Worm (Caenorhabditis elegans): Measurements from ENCODE around the gene jud-4.

Gene jud-4

ce11 chrX:15310330-15310776 lies 26.4 kb downstream of the jud-4 start:
- TF ChIP-seq W03F9.2 (tag; optimal IDR thresholded peaks at IDR 0.05) = no peak

DNA sequence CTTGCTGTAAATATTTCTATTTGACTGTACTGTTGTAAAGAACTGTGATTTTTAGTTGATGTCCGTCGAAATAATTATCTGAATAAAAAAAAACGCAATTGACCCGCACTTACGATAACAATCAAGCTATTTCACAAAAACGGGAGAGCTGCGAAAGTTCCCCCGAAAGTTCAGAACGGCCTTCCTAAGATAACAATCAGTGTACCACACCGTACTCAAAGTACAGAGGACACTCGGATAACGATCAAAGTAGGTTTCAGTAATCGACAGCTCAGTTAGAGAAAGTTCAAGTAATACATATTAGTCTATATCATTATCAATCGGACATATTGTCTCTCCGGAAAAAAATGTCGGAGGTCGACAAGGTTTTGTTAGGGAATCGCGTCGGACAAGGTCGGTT lies 27.1 kb downstream of the jud-4 start:
- TF ChIP-seq dao-5 (tag; optimal IDR thresholded peaks at IDR 0.05) (no peak), him-1 (tag; optimal IDR thresholded peaks at IDR 0.05) (no peak), W03F9.2 (tag; optimal IDR thresholded peaks at IDR 0.05) (no peak)

ce11 chrX:15312073-15312472 lies 28.2 kb downstream of the jud-4 start:
- TF ChIP-seq dao-5 (tag; optimal IDR thresholded peaks at IDR 0.05) (no peak), him-1 (tag; optimal IDR thresholded peaks at IDR 0.05) (no peak), W03F9.2 (tag; optimal IDR thresholded peaks at IDR 0.05) (no peak)

- TF ChIP-seq dao-5 (tag; optimal IDR thresholded peaks at IDR 0.05) (no peak), W03F9.2 (tag; optimal IDR thresholded peaks at IDR 0.05) (no peak), him-1 (tag; optimal IDR thresholded peaks at IDR 0.05) (no peak)
These were observed 28.8 kb downstream of the jud-4 start for ce11 chrX:15312681-15313080.

ce11 chrX:15317146-15317545 lies 33.2 kb downstream of the jud-4 start, which contains the start of gene glb-28:
Gene glb-28 (minus strand): TSS chrX:15317246.
- TF ChIP-seq dao-5 (tag; optimal IDR thresholded peaks at IDR 0.05) (no peak), him-1 (tag; optimal IDR thresholded peaks at IDR 0.05) (no peak), W03F9.2 (tag; optimal IDR thresholded peaks at IDR 0.05) (no peak)

ce11 chrX:15321217-15321616 lies 37.3 kb downstream of the jud-4 start:
- TF ChIP-seq dao-5 (tag; optimal IDR thresholded peaks at IDR 0.05) (no peak), him-1 (tag; optimal IDR thresholded peaks at IDR 0.05) (no peak), W03F9.2 (tag; optimal IDR thresholded peaks at IDR 0.05) (no peak)

ce11 chrX:15321791-15322190 lies 37.9 kb downstream of the jud-4 start:
- TF ChIP-seq dao-5 (tag; optimal IDR thresholded peaks at IDR 0.05) (no peak), W03F9.2 (tag; optimal IDR thresholded peaks at IDR 0.05) (no peak), him-1 (tag; optimal IDR thresholded peaks at IDR 0.05) (no peak)

- no peak for TF ChIP-seq dao-5 (tag; optimal IDR thresholded peaks at IDR 0.05)
These were observed 41.8 kb downstream of the jud-4 start, which contains the start of gene Y15E3A.3 for ce11 chrX:15325709-15326108. Gene Y15E3A.3 (minus strand): TSS chrX:15325809.

- TF ChIP-seq W03F9.2 (tag; optimal IDR thresholded peaks at IDR 0.05) = no peak
- TF ChIP-seq dao-5 (tag; optimal IDR thresholded peaks at IDR 0.05) = no peak
These were observed 43.3 kb downstream of the jud-4 start for ce11 chrX:15327238-15327637.

DNA sequence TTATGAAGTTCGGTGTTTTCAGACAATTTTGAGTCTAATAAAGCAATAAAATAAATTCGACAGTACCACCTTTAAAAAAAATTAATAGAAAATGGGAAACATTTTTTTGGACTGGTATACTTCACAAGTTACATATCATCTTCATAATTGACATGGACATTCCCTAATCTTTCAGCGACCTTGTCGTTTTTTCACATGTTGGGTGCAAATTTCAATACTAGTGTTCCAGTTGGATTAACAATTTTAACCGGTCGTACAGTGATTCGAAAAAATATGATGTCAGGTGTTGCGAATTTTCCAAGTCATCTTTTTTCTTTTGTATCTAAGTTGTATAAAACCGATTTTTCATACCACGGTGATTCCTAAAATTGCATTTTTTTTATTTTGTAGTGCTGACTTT lies 44.4 kb downstream of the jud-4 start:
- no peak for TF ChIP-seq W03F9.2 (tag; optimal IDR thresholded peaks at IDR 0.05)
- TF ChIP-seq dao-5 (tag; optimal IDR thresholded peaks at IDR 0.05) = no peak
- no peak for TF ChIP-seq him-1 (tag; optimal IDR thresholded peaks at IDR 0.05)

DNA sequence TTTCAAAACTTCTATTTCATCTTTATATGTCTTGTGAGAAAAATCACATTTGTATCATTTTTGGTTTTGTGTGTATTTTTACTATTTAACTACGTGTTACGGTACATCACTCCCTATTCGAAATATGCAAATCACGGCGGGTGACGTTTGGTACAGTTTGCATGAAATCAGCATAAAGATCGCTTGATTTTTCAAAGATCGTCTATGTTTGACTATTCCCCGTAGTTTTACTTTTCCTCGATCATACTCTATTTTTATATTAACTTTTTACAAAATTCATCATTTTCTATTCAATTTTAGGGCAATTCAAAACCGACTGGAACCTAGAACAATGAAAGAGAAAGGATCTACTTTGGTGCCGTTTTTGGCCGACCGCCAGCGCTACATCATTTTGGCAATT lies 46.7 kb downstream of the jud-4 start, which contains the start of gene Y15E3A.4:
Y15E3A.4 (plus strand) TSS at position 301 of the 400 bp plus-strand sequence.
- no peak for TF ChIP-seq him-1 (tag; optimal IDR thresholded peaks at IDR 0.05)
- no peak for TF ChIP-seq W03F9.2 (tag; optimal IDR thresholded peaks at IDR 0.05)
- TF ChIP-seq dao-5 (tag; optimal IDR thresholded peaks at IDR 0.05) = no peak

DNA sequence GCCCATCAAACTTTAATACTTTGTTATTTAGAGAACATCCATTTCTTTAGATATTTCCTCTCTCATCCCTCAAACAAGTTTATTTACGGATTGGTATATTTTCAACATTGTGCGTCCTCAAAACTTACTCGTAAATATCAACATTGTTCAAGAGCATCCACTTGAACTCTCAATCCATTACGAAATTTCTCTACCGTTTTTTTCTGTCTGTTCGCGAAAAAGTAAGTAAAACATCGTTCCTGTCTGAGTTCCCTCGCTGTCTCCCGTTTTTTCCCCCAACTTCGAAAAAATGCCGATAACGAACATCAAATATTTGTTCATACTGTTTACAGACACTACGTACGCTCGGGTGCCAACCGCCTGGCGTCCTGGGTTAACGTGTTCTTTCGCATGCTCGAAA lies 51.0 kb downstream of the jud-4 start:
- TF ChIP-seq him-1 (tag; optimal IDR thresholded peaks at IDR 0.05) = no peak
- no peak for TF ChIP-seq dao-5 (tag; optimal IDR thresholded peaks at IDR 0.05)
- TF ChIP-seq W03F9.2 (tag; optimal IDR thresholded peaks at IDR 0.05) = no peak

DNA sequence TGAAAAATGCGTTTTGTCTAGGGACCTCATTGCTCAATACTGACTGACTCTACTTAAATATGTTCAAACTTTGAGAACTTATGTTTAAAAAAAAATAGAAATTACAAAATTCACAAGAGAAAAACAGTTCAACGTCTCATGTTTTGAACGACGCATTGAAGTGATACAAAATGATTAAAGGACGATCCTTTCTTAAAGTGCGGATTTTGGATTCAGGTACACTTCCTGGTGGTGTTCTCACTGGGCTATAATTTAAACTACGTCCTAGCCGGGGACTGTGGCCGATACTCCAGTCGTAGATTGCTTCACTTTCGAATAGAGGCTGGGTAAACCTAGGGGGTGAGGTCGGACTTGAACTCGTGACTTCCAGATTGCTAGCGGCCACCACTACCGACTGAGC lies 51.7 kb downstream of the jud-4 start:
- TF ChIP-seq him-1 (tag; optimal IDR thresholded peaks at IDR 0.05) (no peak), W03F9.2 (tag; optimal IDR thresholded peaks at IDR 0.05) (no peak), dao-5 (tag; optimal IDR thresholded peaks at IDR 0.05) (no peak)

All from whole organism, L4/young adult.